Fruit fly (Drosophila melanogaster): ENCODE results near the gene CG12689.

The CG12689 gene

dm6 chrX:7616920-7617319, 31.0 kb upstream of the CG12689 start (continued):
- TF ChIP-seq CG10959 (GFP tag; IDR thresholded peaks at IDR 0.05): 0 out of 2 replicates have a peak, but pooled peaks have one; percentile 49
- peak; percentile 32; the same call in 1 of the 2 replicates for TF ChIP-seq peb (GFP tag; IDR thresholded peaks at IDR 0.05)
- TF ChIP-seq sens-2 (GFP tag; IDR thresholded peaks at IDR 0.05): peak; percentile 47; the same call in 1 of the 2 replicates
- peak; percentile 64 for TF ChIP-seq CG30403 (GFP tag; optimal IDR thresholded peaks at IDR 0.05)
- peak; percentile 47 for TF ChIP-seq CG8924 (tag; optimal IDR thresholded peaks at IDR 0.05)
- no peak for TF ChIP-seq CG9797 (GFP tag; optimal IDR thresholded peaks at IDR 0.05)
- TF ChIP-seq ase (GFP tag; IDR thresholded peaks at IDR 0.05): 0 out of 3 replicates have a peak, but pooled peaks have one; percentile 37
- peak; percentile 55 for TF ChIP-seq Chrac-16 (GFP tag; optimal IDR thresholded peaks at IDR 0.05)
- TF ChIP-seq CG8765 (GFP tag; IDR thresholded peaks at IDR 0.05): no peak
- TF ChIP-seq luna (GFP tag; optimal IDR thresholded peaks at IDR 0.05): no peak
- peak; percentile 67 for TF ChIP-seq CG17359 (tag; optimal IDR thresholded peaks at IDR 0.05)
- TF ChIP-seq da (GFP tag; optimal IDR thresholded peaks at IDR 0.05): no peak
- peak; percentile 42; the same call in 1 of the 2 replicates for TF ChIP-seq onecut (GFP tag; IDR thresholded peaks at IDR 0.05)
- TF ChIP-seq CG13894 (tag; optimal IDR thresholded peaks at IDR 0.05): no peak
- TF ChIP-seq ranshi (GFP tag; IDR thresholded peaks at IDR 0.05): 0 out of 2 replicates have a peak, but pooled peaks have one; percentile 49
- 0 out of 2 replicates have a peak, but pooled peaks have one; percentile 28 for TF ChIP-seq sim (GFP tag; IDR thresholded peaks at IDR 0.05)
- TF ChIP-seq CG6272 (GFP tag; IDR thresholded peaks at IDR 0.05): 0 out of 2 replicates have a peak, but pooled peaks have one; percentile 21
- TF ChIP-seq vfl (GFP tag; optimal IDR thresholded peaks at IDR 0.05): no peak
- TF ChIP-seq nerfin-2 (GFP tag; IDR thresholded peaks at IDR 0.05; ENCODE audit: partially characterized antibody): no peak
- TF ChIP-seq Lpt (GFP tag; optimal IDR thresholded peaks at IDR 0.05): no peak
- TF ChIP-seq CG5245 (GFP tag; optimal IDR thresholded peaks at IDR 0.05): peak; percentile 32
- TF ChIP-seq CG9609 (GFP tag; optimal IDR thresholded peaks at IDR 0.05): no peak
- peak; percentile 58 for TF ChIP-seq CG8388 (GFP tag; optimal IDR thresholded peaks at IDR 0.05)
- 0 out of 3 replicates have a peak, but pooled peaks have one; percentile 30 for TF ChIP-seq CG11456 (GFP tag; IDR thresholded peaks at IDR 0.05)
- peak; percentile 80 for TF ChIP-seq zfh1 (GFP tag; IDR thresholded peaks at IDR 0.05)
- TF ChIP-seq CG10366 (GFP tag; IDR thresholded peaks at IDR 0.05): peak; percentile 57
- TF ChIP-seq Xrp1 (GFP tag; IDR thresholded peaks at IDR 0.05): peak; percentile 76; the same call in 1 of the 2 replicates
- TF ChIP-seq bbx (GFP tag; IDR thresholded peaks at IDR 0.05; ENCODE audit: partially characterized antibody): no peak
- no peak for TF ChIP-seq CkIIα-i1 (GFP tag; IDR thresholded peaks at IDR 0.05)
- TF ChIP-seq NK7.1 (GFP tag; optimal IDR thresholded peaks at IDR 0.05): no peak
- TF ChIP-seq yki (optimal IDR thresholded peaks at IDR 0.05): no peak
- no peak for TF ChIP-seq hkb (optimal IDR thresholded peaks at IDR 0.05)
- peak; percentile 57 for TF ChIP-seq hkb (GFP tag; IDR thresholded peaks at IDR 0.05)
- peak; percentile 71 for TF ChIP-seq ara (GFP tag; IDR thresholded peaks at IDR 0.05)
- 0 out of 2 replicates have a peak, but pooled peaks have one; percentile 50 for TF ChIP-seq wor (GFP tag; IDR thresholded peaks at IDR 0.05)
- peak; percentile 76 for TF ChIP-seq CG31441 (GFP tag; IDR thresholded peaks at IDR 0.05)
- no peak for TF ChIP-seq gt (GFP tag; IDR thresholded peaks at IDR 0.05)
- TF ChIP-seq dmrt11E (tag; optimal IDR thresholded peaks at IDR 0.05): peak; percentile 83
- TF ChIP-seq CG34422 (GFP tag; IDR thresholded peaks at IDR 0.05): peak; percentile 62; the same call in 2 of the 3 replicates
- peak; percentile 51; the same call in 1 of the 3 replicates for TF ChIP-seq so (GFP tag; IDR thresholded peaks at IDR 0.05)
- TF ChIP-seq Sry-β (GFP tag; optimal IDR thresholded peaks at IDR 0.05): no peak
- peak; percentile 75 for TF ChIP-seq row (GFP tag; IDR thresholded peaks at IDR 0.05)
- TF ChIP-seq HLH54F (GFP tag; optimal IDR thresholded peaks at IDR 0.05): no peak
- no peak for TF ChIP-seq knrl (GFP tag; IDR thresholded peaks at IDR 0.05; ENCODE audit: partially characterized antibody)
- no peak for TF ChIP-seq CG1647 (GFP tag; optimal IDR thresholded peaks at IDR 0.05)
- TF ChIP-seq CG15073 (GFP tag; optimal IDR thresholded peaks at IDR 0.05): no peak
- peak; percentile 49 for TF ChIP-seq ATbp (GFP tag; optimal IDR thresholded peaks at IDR 0.05)
- TF ChIP-seq CG11085 (GFP tag; IDR thresholded peaks at IDR 0.05): no peak
- peak; percentile 75 for TF ChIP-seq vvl (GFP tag; IDR thresholded peaks at IDR 0.05)
- peak; percentile 45 for TF ChIP-seq CG7556 (GFP tag; optimal IDR thresholded peaks at IDR 0.05)
- TF ChIP-seq Eip74EF (GFP tag; optimal IDR thresholded peaks at IDR 0.05): peak in 1 of 2 experiments; percentile 41
- peak; percentile 49 for TF ChIP-seq Hr3 (GFP tag; optimal IDR thresholded peaks at IDR 0.05)
